In the genomic region with DNA sequence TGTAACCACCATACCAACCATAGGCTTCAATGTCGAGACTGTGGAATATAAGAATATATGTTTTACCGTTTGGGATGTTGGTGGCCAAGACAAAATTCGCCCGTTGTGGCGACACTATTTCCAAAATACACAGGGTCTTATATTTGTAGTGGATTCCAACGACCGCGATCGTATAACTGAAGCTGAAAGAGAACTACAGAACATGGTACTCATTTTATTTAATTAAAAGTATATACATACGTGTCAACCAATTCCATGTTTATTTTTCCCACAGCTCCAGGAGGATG, we compare ENCODE assay signal across 2 fruit fly cellular contexts.
TF ChIP-seq lines count a peak whose summit lies in the region.

No protein-coding gene starts in this region.

- TF ChIP-seq CTCF in whole organism, embryonic (GFP tag; optimal IDR thresholded peaks at IDR 0.05; lab: Kevin White, UChicago) = no peak

TF ChIP-seq in whole organism, adult, 20 proteins besides CTCF, POLR2A, EP300 and RAD21:
- TF ChIP-seq toe (GFP tag; optimal IDR thresholded peaks at IDR 0.05; lab: Kevin White, UChicago) (no peak), kay (GFP tag; lab: Kevin White, UChicago; ENCODE audit: borderline replicate concordance) (peak; percentile 89)
TF ChIP-seq in whole organism, adult: peak in this region for 1.

TF ChIP-seq in whole organism, embryonic, 481 proteins besides CTCF, POLR2A, EP300 and RAD21:
- TF ChIP-seq sens (GFP tag; lab: Kevin White, UChicago) (peak; percentile 54), MESR4 (GFP tag; optimal IDR thresholded peaks at IDR 0.05; lab: Kevin White, UChicago) (peak; percentile 21), CG17829 (tag; optimal IDR thresholded peaks at IDR 0.05; lab: Kevin White, UChicago) (no peak)
